Fruit fly (Drosophila melanogaster) whole organism, embryonic: Measurements from ENCODE around the gene CG7275.

Experiments used
- ATbp ChIP-seq: fragments of 200-800 bp; sonication (Bioruptor generic); optimal IDR thresholded peaks from 2 replicates; lab custom pipeline; 2017; ENCODE audit warnings: missing biosample characterization, mild to moderate bottlenecking, missing genetic modification characterization, missing genetic modification reagents
- Abd-B ChIP-seq: fragments of 200-800 bp; sonication (Bioruptor generic); optimal IDR thresholded peaks from 2 replicates; lab custom pipeline; 2018; ENCODE audit warnings: missing biosample characterization, mild to moderate bottlenecking, missing genetic modification characterization, moderate library complexity
- B-H1 ChIP-seq: fragments of 200-800 bp; sonication (Bioruptor generic); IDR thresholded peaks from 3 replicates; pipeline ENCODE4 v1.3.6; 2022; ENCODE audit warnings: missing biosample characterization, missing genetic modification characterization
- CG10366 ChIP-seq: fragments of 200-800 bp; sonication (Bioruptor generic); IDR thresholded peaks from 2 replicates; pipeline ENCODE4 v1.3.6; 2022; ENCODE audit warnings: missing biosample characterization, missing genetic modification characterization
- CG11085 ChIP-seq: fragments of 200-800 bp; sonication (Bioruptor generic); IDR thresholded peaks from 2 replicates; pipeline ENCODE4 v1.3.6; 2022; ENCODE audit warnings: missing biosample characterization, missing genetic modification characterization
- CG12071 ChIP-seq: fragments of 200-800 bp; sonication (Bioruptor generic); optimal IDR thresholded peaks from 3 replicates; lab custom pipeline; 2018; ENCODE audit warnings: missing biosample characterization, mild to moderate bottlenecking, missing genetic modification characterization
- CG12299 ChIP-seq: fragments of 200-800 bp; sonication (Bioruptor generic); optimal IDR thresholded peaks from 2 replicates; lab custom pipeline; 2018; ENCODE audit warnings: missing biosample characterization, mild to moderate bottlenecking, missing genetic modification characterization
- CG15269 ChIP-seq: fragments of 200-800 bp; sonication (Bioruptor generic); optimal IDR thresholded peaks from 2 replicates; lab custom pipeline; 2018; ENCODE audit warnings: missing biosample characterization, mild to moderate bottlenecking, missing genetic modification characterization, moderate library complexity
- CG17328 ChIP-seq: fragments of 200-800 bp; sonication (Bioruptor generic); IDR thresholded peaks from 2 replicates; pipeline ENCODE4 v1.3.6; 2022; ENCODE audit warnings: missing biosample characterization, missing genetic modification characterization
- CG17359 ChIP-seq: fragments of 200-800 bp; sonication (Bioruptor generic); optimal IDR thresholded peaks from 3 replicates; lab custom pipeline; 2018; ENCODE audit warnings: missing biosample characterization, mild to moderate bottlenecking, missing genetic modification characterization, moderate library complexity
- CG17361 ChIP-seq: fragments of 200-800 bp; sonication (Bioruptor generic); IDR thresholded peaks from 3 replicates; pipeline ENCODE4 v1.3.6; 2022; ENCODE audit warnings: missing biosample characterization, missing genetic modification characterization
- CG17612 ChIP-seq: fragments of 200-800 bp; sonication (Bioruptor generic); IDR thresholded peaks from 2 replicates; pipeline ENCODE4 v1.3.6; 2022; ENCODE audit warnings: missing biosample characterization, missing genetic modification characterization
- CG1832 ChIP-seq: fragments of 200-800 bp; sonication (Bioruptor generic); optimal IDR thresholded peaks from 2 replicates; lab custom pipeline; 2017; ENCODE audit warnings: missing biosample characterization, mild to moderate bottlenecking, missing genetic modification characterization, inconsistent platforms
- CG2120 ChIP-seq: fragments of 200-800 bp; sonication (Bioruptor generic); optimal IDR thresholded peaks from 3 replicates; lab custom pipeline; 2016; ENCODE audit warnings: missing biosample characterization, missing genetic modification characterization
- CG34422 ChIP-seq: fragments of 200-800 bp; sonication (Bioruptor generic); IDR thresholded peaks from 3 replicates; pipeline ENCODE4 v1.3.6; 2022; ENCODE audit warnings: missing biosample characterization, missing genetic modification characterization
- CG5180 ChIP-seq: fragments of 200-800 bp; sonication (Bioruptor generic); optimal IDR thresholded peaks from 3 replicates; lab custom pipeline; 2017; ENCODE audit warnings: missing biosample characterization, missing genetic modification characterization, mild to moderate bottlenecking, moderate library complexity, missing genetic modification reagents
- CG6175 ChIP-seq: fragments of 200-800 bp; sonication (Bioruptor generic); IDR thresholded peaks from 3 replicates; pipeline ENCODE4 v1.3.6; 2022; ENCODE audit warnings: missing biosample characterization, missing genetic modification characterization
- CG6765 ChIP-seq: fragments of 200-800 bp; sonication (Bioruptor generic); optimal IDR thresholded peaks from 3 replicates; lab custom pipeline; 2017; ENCODE audit warnings: missing biosample characterization, mild to moderate bottlenecking, missing genetic modification characterization
- CG8089 ChIP-seq: fragments of 200-800 bp; sonication (Bioruptor generic); optimal IDR thresholded peaks from 3 replicates; lab custom pipeline; 2016; ENCODE audit warnings: missing biosample characterization, missing genetic modification characterization
- CG9437 ChIP-seq: fragments of 200-800 bp; sonication (Bioruptor generic); optimal IDR thresholded peaks from 2 replicates; lab custom pipeline; 2018; ENCODE audit warnings: missing biosample characterization, mild to moderate bottlenecking, missing genetic modification characterization
- H2.0 ChIP-seq: fragments of 200-800 bp; sonication (Bioruptor generic); IDR thresholded peaks from 2 replicates; pipeline ENCODE4 v1.3.6; 2022; ENCODE audit warnings: missing biosample characterization, missing genetic modification characterization
- Lim3 ChIP-seq: fragments of 200-800 bp; sonication (Bioruptor generic); IDR thresholded peaks from 2 replicates; pipeline ENCODE4 v1.3.6; 2022; ENCODE audit warnings: missing biosample characterization, missing genetic modification characterization
- Opbp ChIP-seq: fragments of 200-800 bp; sonication (Bioruptor generic); IDR thresholded peaks from 3 replicates; pipeline ENCODE4 v1.3.6; 2022; ENCODE audit warnings: missing biosample characterization, missing genetic modification characterization; ENCODE audit not compliant: partially characterized antibody
- PHDP ChIP-seq: fragments of 200-800 bp; sonication (Bioruptor generic); optimal IDR thresholded peaks from 3 replicates; lab custom pipeline; 2018; ENCODE audit warnings: missing biosample characterization, mild to moderate bottlenecking, missing genetic modification characterization, moderate library complexity
- ac ChIP-seq: fragments of 200-800 bp; sonication (Bioruptor generic); optimal IDR thresholded peaks from 3 replicates; lab custom pipeline; 2017; ENCODE audit warnings: missing biosample characterization, mild to moderate bottlenecking, missing genetic modification characterization
- bsh ChIP-seq, 2 experiments: fragments of 200-800 bp; sonication (Bioruptor generic); optimal IDR thresholded peaks; 2 replicates each; lab custom pipeline; 2017 to 2018; ENCODE audit warnings: mild to moderate bottlenecking in 2 of 2, missing biosample characterization in 2 of 2, missing genetic modification characterization in 2 of 2, moderate library complexity in 1 of 2
- cas ChIP-seq: fragments of 200-800 bp; sonication (Bioruptor generic); IDR thresholded peaks from 2 replicates; pipeline ENCODE4 v1.3.6; 2022; ENCODE audit warnings: missing biosample characterization, missing genetic modification characterization
- caup ChIP-seq: fragments of 200-800 bp; sonication (Bioruptor generic); optimal IDR thresholded peaks from 3 replicates; lab custom pipeline; 2017; ENCODE audit warnings: missing biosample characterization, mild to moderate bottlenecking, missing genetic modification characterization, moderate library complexity; ENCODE audit not compliant: severe bottlenecking
- chif ChIP-seq, 2 experiments: fragments of 200-800 bp; sonication (Bioruptor generic); optimal IDR thresholded peaks; 3 replicates each; lab custom pipeline; 2016; ENCODE audit warnings: missing biosample characterization in 2 of 2, missing genetic modification characterization in 2 of 2
- chm ChIP-seq: fragments of 200-800 bp; sonication (Bioruptor generic); IDR thresholded peaks from 2 replicates; pipeline ENCODE4 v1.3.6; 2022; ENCODE audit warnings: missing biosample characterization, missing genetic modification characterization
- disco-r ChIP-seq: fragments of 200-800 bp; sonication (Bioruptor generic); optimal IDR thresholded peaks from 2 replicates; lab custom pipeline; 2016; ENCODE audit warnings: missing biosample characterization, missing genetic modification characterization
- dpn ChIP-seq, 2 experiments: fragments of 200-800 bp; sonication (Bioruptor generic); optimal IDR thresholded peaks; 3 replicates each; lab custom pipeline; 2016; ENCODE audit warnings: missing biosample characterization in 2 of 2, missing genetic modification characterization in 2 of 2
- h ChIP-seq: fragments of >200 bp; optimal IDR thresholded peaks from 2 replicates; lab custom pipeline; 2017
- hkb ChIP-seq, 2 experiments: fragments of 200-800 bp in 1 of 2; fragments of >200 bp in 1 of 2; sonication (Bioruptor generic) in 1 of 2; IDR thresholded peaks in 1 of 2; optimal IDR thresholded peaks in 1 of 2; 2 replicates each; pipeline versions ENCODE4 v1.3.6 to Lab custom; 2017 to 2022; ENCODE audit warnings: missing biosample characterization in 1 of 2, missing genetic modification characterization in 1 of 2
- jigr1 ChIP-seq: fragments of 200-800 bp; sonication (Bioruptor generic); IDR thresholded peaks from 3 replicates; pipeline ENCODE4 v1.3.6; 2022; ENCODE audit warnings: missing biosample characterization, missing genetic modification characterization
- luna ChIP-seq: fragments of 200-800 bp; sonication (Bioruptor generic); optimal IDR thresholded peaks from 2 replicates; lab custom pipeline; 2016; ENCODE audit warnings: missing biosample characterization, missing genetic modification characterization
- mam ChIP-seq: fragments of 200-800 bp; sonication (Bioruptor generic); optimal IDR thresholded peaks from 3 replicates; lab custom pipeline; 2016; ENCODE audit warnings: missing biosample characterization, missing genetic modification characterization
- row ChIP-seq: fragments of 200-800 bp; sonication (Bioruptor generic); IDR thresholded peaks from 3 replicates; pipeline ENCODE4 v1.3.6; 2022; ENCODE audit warnings: missing biosample characterization, missing genetic modification characterization
- salm ChIP-seq: fragments of 200-800 bp; sonication (Bioruptor generic); optimal IDR thresholded peaks from 2 replicates; lab custom pipeline; 2018; ENCODE audit warnings: missing biosample characterization, mild to moderate bottlenecking, missing genetic modification characterization
- schlank ChIP-seq: fragments of 200-800 bp; sonication (Bioruptor generic); optimal IDR thresholded peaks from 2 replicates; lab custom pipeline; 2018; ENCODE audit warnings: missing biosample characterization, mild to moderate bottlenecking, missing genetic modification characterization
- sens-2 ChIP-seq: fragments of 200-800 bp; sonication (Bioruptor generic); IDR thresholded peaks from 2 replicates; pipeline ENCODE4 v1.3.6; 2022; ENCODE audit warnings: missing biosample characterization, missing genetic modification characterization
- seq ChIP-seq: fragments of 200-800 bp; sonication (Bioruptor generic); IDR thresholded peaks from 2 replicates; pipeline ENCODE4 v1.3.6; 2022; ENCODE audit warnings: missing biosample characterization, missing genetic modification characterization
- so ChIP-seq: fragments of 200-800 bp; sonication (Bioruptor generic); IDR thresholded peaks from 3 replicates; pipeline ENCODE4 v1.3.6; 2022; ENCODE audit warnings: missing biosample characterization, missing genetic modification characterization
- tll ChIP-seq, 2 experiments: fragments of 200-800 bp in 1 of 2; fragments of >200 bp in 1 of 2; sonication (Bioruptor generic) in 1 of 2; optimal IDR thresholded peaks; 2 replicates each; lab custom pipeline; 2017 to 2019; ENCODE audit warnings: missing biosample characterization in 2 of 2, missing genetic modification characterization in 2 of 2, mild to moderate bottlenecking in 1 of 2, moderate library complexity in 1 of 2
- trh ChIP-seq: fragments of 200-800 bp; sonication (Bioruptor generic); optimal IDR thresholded peaks from 2 replicates; lab custom pipeline; 2016; ENCODE audit warnings: missing biosample characterization, missing genetic modification characterization
- ttk ChIP-seq: fragments of 200-800 bp; sonication (Bioruptor generic); IDR thresholded peaks from 2 replicates; pipeline ENCODE4 v2.1.2; 2022; ENCODE audit warnings: missing biosample characterization, missing genetic modification characterization
- unc-4 ChIP-seq: fragments of 200-800 bp; sonication (Bioruptor generic); IDR thresholded peaks from 2 replicates; pipeline ENCODE4 v1.3.6; 2022; ENCODE audit warnings: missing biosample characterization, missing genetic modification characterization; ENCODE audit not compliant: partially characterized antibody
- wek ChIP-seq: fragments of 200-800 bp; sonication (Bioruptor generic); optimal IDR thresholded peaks from 3 replicates; lab custom pipeline; 2018; ENCODE audit warnings: missing biosample characterization, mild to moderate bottlenecking, missing genetic modification characterization, moderate library complexity
- yki ChIP-seq: fragments of >200 bp; optimal IDR thresholded peaks from 3 replicates; lab custom pipeline; 2018

Gene CG7275

dm6 chr3L:15532368-15533030 is 33.7 kb downstream of the CG7275 start (continued):
- TF ChIP-seq mam (GFP tag; lab: Kevin White, UChicago) (peak; percentile 36), yki (lab: Kevin White, UChicago) (no peak), H2.0 (GFP tag; lab: Robert Waterston, UW) (peak; percentile 55; the same call in 1 of the 2 replicates), caup (GFP tag; lab: Kevin White, UChicago) (no peak), CG17328 (GFP tag; lab: Robert Waterston, UW) (peak; percentile 34; the same call in 1 of the 2 replicates), Opbp (no peak), Abd-B (GFP tag; lab: Kevin White, UChicago) (peak; percentile 15), CG15269 (tag; lab: Kevin White, UChicago) (no peak), bsh (GFP tag; optimal IDR thresholded peaks at IDR 0.05; lab: Kevin White, UChicago) (peak in 1 of 2 experiments; percentile 15), so (0 out of 3 replicates have a peak, but pooled peaks have one; percentile 25), CG10366 (GFP tag; lab: Robert Waterston, UW) (peak; percentile 35; the same call in 1 of the 2 replicates), Lim3 (GFP tag; lab: Robert Waterston, UW) (no peak), CG6175 (GFP tag; lab: Robert Waterston, UW) (0 out of 3 replicates have a peak, but pooled peaks have one; percentile 56), CG17612 (GFP tag; lab: Robert Waterston, UW) (no peak), CG5180 (GFP tag; lab: Kevin White, UChicago) (peak; percentile 45), B-H1 (GFP tag; lab: Robert Waterston, UW) (no peak; the same call in 2 of the 3 replicates), h (lab: Kevin White, UChicago) (no peak), CG11085 (GFP tag; lab: Robert Waterston, UW) (no peak), sens-2 (GFP tag; lab: Robert Waterston, UW) (peak; percentile 52; the same call in 1 of the 2 replicates), CG6765 (GFP tag; lab: Kevin White, UChicago) (no peak), wek (GFP tag; lab: Kevin White, UChicago) (no peak), tll (GFP tag; optimal IDR thresholded peaks at IDR 0.05; lab: Kevin White, UChicago) (no peak), row (GFP tag; lab: Robert Waterston, UW) (peak; percentile 48), jigr1 (GFP tag; lab: Robert Waterston, UW) (no peak), dpn (GFP tag; optimal IDR thresholded peaks at IDR 0.05; lab: Kevin White, UChicago) (no peak), CG12071 (GFP tag; lab: Kevin White, UChicago) (no peak), CG2120 (no peak), CG9437 (GFP tag; lab: Kevin White, UChicago) (peak; percentile 33), luna (GFP tag; lab: Kevin White, UChicago) (no peak), PHDP (tag; lab: Kevin White, UChicago) (no peak), ATbp (no peak), CG17359 (tag; lab: Kevin White, UChicago) (no peak), trh (GFP tag; lab: Kevin White, UChicago) (no peak), ttk (GFP tag; lab: Robert Waterston, UW) (peak; percentile 54), CG17361 (GFP tag; lab: Robert Waterston, UW) (peak; percentile 85; the same call in 2 of the 3 replicates), ac (no peak), chm (GFP tag; lab: Robert Waterston, UW) (peak; percentile 23; the same call in 1 of the 2 replicates), unc-4 (no peak), hkb (optimal IDR thresholded peaks at IDR 0.05; lab: Kevin White, UChicago) (no peak), hkb (GFP tag; IDR thresholded peaks at IDR 0.05; lab: Robert Waterston, UW) (peak; percentile 15; the same call in 1 of the 2 replicates), CG8089 (no peak), CG1832 (GFP tag; lab: Kevin White, UChicago) (no peak), cas (no peak), salm (tag; lab: Kevin White, UChicago) (no peak), disco-r (GFP tag; lab: Kevin White, UChicago) (no peak), CG34422 (peak; percentile 16; the same call in 1 of the 3 replicates), CG12299 (tag; lab: Kevin White, UChicago) (no peak), seq (no peak), chif (GFP tag; optimal IDR thresholded peaks at IDR 0.05; lab: Kevin White, UChicago) (peak in 1 of 2 experiments; percentile 33), schlank (tag; lab: Kevin White, UChicago) (no peak)
